Worm (Caenorhabditis elegans) whole organism, late embryonic: ENCODE data around the gene nhr-100.

ENCODE experiments used
- C08G9.2 ChIP-seq: sonication (generic microtip); optimal IDR thresholded peaks from 2 replicates; lab custom pipeline; 2016; ENCODE audit warnings: mild to moderate bottlenecking, missing genetic modification characterization, moderate library complexity, missing compliant biosample characterization
- C38D4.7 ChIP-seq: fragments of 200-800 bp; sonication (Bioruptor generic); optimal IDR thresholded peaks from 2 replicates; lab custom pipeline; 2018; ENCODE audit warnings: mild to moderate bottlenecking, missing genetic modification characterization, moderate library complexity, missing compliant biosample characterization
- K02D7.2 ChIP-seq: sonication (generic microtip); optimal IDR thresholded peaks from 2 replicates; lab custom pipeline; 2017; ENCODE audit warnings: mild to moderate bottlenecking, missing genetic modification characterization, missing compliant biosample characterization
- ahr-1 ChIP-seq: sonication (generic microtip); optimal IDR thresholded peaks from 2 replicates; lab custom pipeline; 2016; ENCODE audit warnings: missing genetic modification characterization, missing compliant biosample characterization
- ceh-14 ChIP-seq: sonication (generic microtip); optimal IDR thresholded peaks from 2 replicates; lab custom pipeline; 2016; ENCODE audit warnings: missing genotype, missing genetic modification characterization, missing compliant biosample characterization
- ceh-18 ChIP-seq: sonication (generic microtip); optimal IDR thresholded peaks from 2 replicates; lab custom pipeline; 2016; ENCODE audit warnings: missing genetic modification characterization, missing compliant biosample characterization
- ceh-2 ChIP-seq: sonication (generic microtip); optimal IDR thresholded peaks from 2 replicates; lab custom pipeline; 2016; ENCODE audit warnings: missing genotype, missing genetic modification characterization, missing compliant biosample characterization
- ceh-30 ChIP-seq: fragments of 150-350 bp; optimal IDR thresholded peaks from 2 replicates; lab custom pipeline; 2014; ENCODE audit warnings: missing biosample characterization, missing genetic modification characterization
- ceh-34 ChIP-seq: sonication (generic microtip); optimal IDR thresholded peaks from 2 replicates; lab custom pipeline; 2016; ENCODE audit warnings: mild to moderate bottlenecking, missing genetic modification characterization, missing compliant biosample characterization
- ceh-48 ChIP-seq: sonication (generic microtip); optimal IDR thresholded peaks from 2 replicates; lab custom pipeline; 2016; ENCODE audit warnings: missing genetic modification characterization, inconsistent platforms, missing compliant biosample characterization
- ceh-9 ChIP-seq: sonication (generic microtip); optimal IDR thresholded peaks from 2 replicates; lab custom pipeline; 2016; ENCODE audit warnings: mild to moderate bottlenecking, missing genetic modification characterization, inconsistent platforms, missing compliant biosample characterization
- che-1 ChIP-seq: sonication (generic microtip); optimal IDR thresholded peaks from 2 replicates; lab custom pipeline; 2016; ENCODE audit warnings: mild to moderate bottlenecking, missing genetic modification characterization, missing compliant biosample characterization
- dve-1 ChIP-seq: sonication (generic microtip); optimal IDR thresholded peaks from 2 replicates; lab custom pipeline; 2017; ENCODE audit warnings: antibody characterized with exemption, mild to moderate bottlenecking, missing genetic modification characterization, missing compliant biosample characterization
- elt-2 ChIP-seq: sonication (generic microtip); optimal IDR thresholded peaks from 2 replicates; lab custom pipeline; 2016; ENCODE audit warnings: missing genetic modification reagents, missing genetic modification characterization, missing compliant biosample characterization
- ets-4 ChIP-seq: sonication (generic microtip); optimal IDR thresholded peaks from 2 replicates; lab custom pipeline; 2016; ENCODE audit warnings: missing genetic modification characterization, missing compliant biosample characterization
- fax-1 ChIP-seq: sonication (generic microtip); optimal IDR thresholded peaks from 2 replicates; lab custom pipeline; 2016; ENCODE audit warnings: missing genotype, missing genetic modification characterization, missing compliant biosample characterization
- fkh-10 ChIP-seq: fragments of 150-350 bp; optimal IDR thresholded peaks from 2 replicates; lab custom pipeline; 2014; ENCODE audit warnings: missing biosample characterization, missing genetic modification reagents, missing genetic modification characterization
- fkh-6 ChIP-seq: sonication (generic microtip); optimal IDR thresholded peaks from 2 replicates; lab custom pipeline; 2016; ENCODE audit warnings: missing genetic modification characterization, missing compliant biosample characterization
- hlh-13 ChIP-seq: fragments of 200-800 bp; sonication (Bioruptor generic); optimal IDR thresholded peaks from 2 replicates; lab custom pipeline; 2018; ENCODE audit warnings: mild to moderate bottlenecking, missing genetic modification characterization, missing compliant biosample characterization
- hlh-15 ChIP-seq: sonication (generic microtip); optimal IDR thresholded peaks from 2 replicates; lab custom pipeline; 2016; ENCODE audit warnings: missing genetic modification characterization, missing compliant biosample characterization
- hlh-6 ChIP-seq: sonication (generic microtip); optimal IDR thresholded peaks from 2 replicates; lab custom pipeline; 2016; ENCODE audit warnings: missing genotype, missing genetic modification characterization, missing compliant biosample characterization
- hlh-8 ChIP-seq: sonication (generic microtip); optimal IDR thresholded peaks from 2 replicates; lab custom pipeline; 2016; ENCODE audit warnings: missing genotype, missing genetic modification characterization, missing compliant biosample characterization
- lim-6 ChIP-seq: sonication (generic microtip); optimal IDR thresholded peaks from 2 replicates; lab custom pipeline; 2016; ENCODE audit warnings: missing genetic modification characterization, missing compliant biosample characterization
- mec-3 ChIP-seq: sonication (generic microtip); optimal IDR thresholded peaks from 2 replicates; lab custom pipeline; 2016; ENCODE audit warnings: borderline replicate concordance, missing genetic modification characterization, missing compliant biosample characterization
- nfya-1 ChIP-seq: sonication (generic microtip); optimal IDR thresholded peaks from 2 replicates; lab custom pipeline; 2017; ENCODE audit warnings: missing genetic modification characterization, mild to moderate bottlenecking, missing compliant biosample characterization, antibody characterized with exemption, moderate library complexity
- nhr-232 ChIP-seq: sonication (generic microtip); optimal IDR thresholded peaks from 2 replicates; lab custom pipeline; 2016; ENCODE audit warnings: missing genetic modification characterization, missing compliant biosample characterization
- npax-4 ChIP-seq: sonication (generic microtip); optimal IDR thresholded peaks from 2 replicates; lab custom pipeline; 2016; ENCODE audit warnings: missing genetic modification characterization, missing compliant biosample characterization
- odd-2 ChIP-seq: sonication (generic microtip); optimal IDR thresholded peaks from 2 replicates; lab custom pipeline; 2017; ENCODE audit warnings: antibody characterized with exemption, mild to moderate bottlenecking, missing genetic modification characterization, missing compliant biosample characterization
- pag-3 ChIP-seq: sonication (generic microtip); optimal IDR thresholded peaks from 2 replicates; lab custom pipeline; 2016; ENCODE audit warnings: missing compliant biosample characterization, missing genetic modification characterization, borderline replicate concordance
- pat-9 ChIP-seq: fragments of 200-800 bp; sonication (Bioruptor generic); optimal IDR thresholded peaks from 2 replicates; lab custom pipeline; 2018; ENCODE audit warnings: mild to moderate bottlenecking, missing genetic modification characterization, moderate library complexity, missing compliant biosample characterization
- pax-1 ChIP-seq: fragments of 150-350 bp; optimal IDR thresholded peaks from 2 replicates; lab custom pipeline; 2014; ENCODE audit warnings: missing biosample characterization, missing genetic modification characterization
- pqm-1 ChIP-seq: sonication (generic microtip); optimal IDR thresholded peaks from 2 replicates; lab custom pipeline; 2016; ENCODE audit warnings: missing genetic modification characterization, missing compliant biosample characterization
- ref-2 ChIP-seq: sonication (generic microtip); optimal IDR thresholded peaks from 2 replicates; lab custom pipeline; 2016; ENCODE audit warnings: missing genetic modification characterization, missing compliant biosample characterization
- rnt-1 ChIP-seq: sonication (generic microtip); optimal IDR thresholded peaks from 2 replicates; lab custom pipeline; 2016; ENCODE audit warnings: missing genetic modification characterization, missing compliant biosample characterization
- sdc-2 ChIP-seq: sonication (generic microtip); optimal IDR thresholded peaks from 2 replicates; lab custom pipeline; 2016; ENCODE audit warnings: missing genotype, missing genetic modification characterization, missing compliant biosample characterization
- sox-2 ChIP-seq: fragments of 200-800 bp; sonication (Bioruptor generic); IDR thresholded peaks from 2 replicates; pipeline ENCODE4 v1.3.6; 2022; ENCODE audit warnings: missing genetic modification reagents, missing genetic modification characterization, missing compliant biosample characterization
- tbx-7 ChIP-seq: sonication (generic microtip); optimal IDR thresholded peaks from 2 replicates; lab custom pipeline; 2016; ENCODE audit warnings: missing genotype, missing genetic modification characterization, missing compliant biosample characterization
- ttx-3 ChIP-seq: sonication (generic microtip); optimal IDR thresholded peaks from 2 replicates; lab custom pipeline; 2016; ENCODE audit warnings: missing genetic modification reagents, missing genetic modification characterization, missing compliant biosample characterization
- unc-3 ChIP-seq, 2 experiments: fragments of 200-800 bp in 1 of 2; sonication (Bioruptor generic) in 1 of 2; sonication (generic microtip) in 1 of 2; conservative IDR thresholded peaks in 1 of 2; optimal IDR thresholded peaks in 1 of 2; 2 replicates each; pipeline versions ENCODE4 v1.3.6 to Lab custom; 2016 to 2022; ENCODE audit warnings: missing compliant biosample characterization in 2 of 2, missing genetic modification characterization in 2 of 2, missing genetic modification reagents in 1 of 2
- unc-42 ChIP-seq: sonication (generic microtip); optimal IDR thresholded peaks from 2 replicates; lab custom pipeline; 2016; ENCODE audit warnings: missing genotype, missing genetic modification characterization, missing compliant biosample characterization
- unc-86 ChIP-seq: sonication (generic microtip); optimal IDR thresholded peaks from 2 replicates; lab custom pipeline; 2016; ENCODE audit warnings: missing genetic modification characterization, missing compliant biosample characterization

nhr-100 gene

ce11 chrIV:9723185-9723584 lies 5.3 kb upstream of the nhr-100 start:
- no peak for TF ChIP-seq lim-6 (tag; lab: Kevin White, UChicago)
- no peak for TF ChIP-seq npax-4 (tag; lab: Kevin White, UChicago)
- no peak for TF ChIP-seq pqm-1 (tag; lab: Kevin White, UChicago)
- no peak for TF ChIP-seq C38D4.7
- no peak for TF ChIP-seq ceh-30 (tag; lab: Kevin White, UChicago)
- TF ChIP-seq sdc-2 (tag; lab: Kevin White, UChicago): no peak
- TF ChIP-seq dve-1: no peak
- no peak for TF ChIP-seq sox-2
- no peak for TF ChIP-seq rnt-1
- no peak for TF ChIP-seq pag-3 (tag; lab: Kevin White, UChicago)
- TF ChIP-seq ahr-1 (tag; lab: Kevin White, UChicago): no peak
- no peak for TF ChIP-seq che-1 (tag; lab: Kevin White, UChicago)
- no peak for TF ChIP-seq fkh-10
- no peak for TF ChIP-seq C08G9.2 (tag; lab: Kevin White, UChicago)
- no peak for TF ChIP-seq unc-42

ce11 chrIV:9724948-9725347 lies 3.5 kb upstream of the nhr-100 start, which contains the start of the genes nhr-138 and C28D4.18:
TSS of gene nhr-138 (plus strand) at chrIV:9725251.
TSS of gene C28D4.18 (plus strand) at chrIV:9725280.
- TF ChIP-seq ceh-48: no peak
- TF ChIP-seq hlh-13: no peak
- TF ChIP-seq ceh-30 (tag; lab: Kevin White, UChicago): no peak

ce11 chrIV:9725468-9725985 lies 2.9 kb upstream of the nhr-100 start:
- TF ChIP-seq ahr-1 (tag; lab: Kevin White, UChicago): no peak

- no peak for TF ChIP-seq pat-9 (tag; lab: Kevin White, UChicago)
- TF ChIP-seq hlh-6 (tag; lab: Kevin White, UChicago): no peak
- TF ChIP-seq elt-2: no peak
- no peak for TF ChIP-seq ceh-34 (tag; lab: Kevin White, UChicago)
- no peak for TF ChIP-seq fax-1
- TF ChIP-seq ref-2 (tag; lab: Kevin White, UChicago): no peak
- TF ChIP-seq odd-2: no peak
- TF ChIP-seq fkh-6 (tag; lab: Kevin White, UChicago): no peak
- no peak for TF ChIP-seq mec-3
- TF ChIP-seq ceh-30 (tag; lab: Kevin White, UChicago): no peak
- no peak for TF ChIP-seq pax-1 (tag; lab: Kevin White, UChicago)
- TF ChIP-seq ceh-48: no peak
- TF ChIP-seq ceh-2 (tag; lab: Kevin White, UChicago): no peak
- no peak for TF ChIP-seq ceh-14
- no peak for TF ChIP-seq unc-86 (tag; lab: Kevin White, UChicago)
- TF ChIP-seq ceh-9 (tag; lab: Kevin White, UChicago): no peak
- no peak for TF ChIP-seq hlh-13
- no peak for TF ChIP-seq ceh-18 (tag; lab: Kevin White, UChicago)
- no peak for TF ChIP-seq tbx-7 (tag; lab: Kevin White, UChicago)
- no peak for TF ChIP-seq nfya-1
These were observed 1.3 kb upstream of the nhr-100 start for ce11 chrIV:9727217-9727616.

- no peak for TF ChIP-seq K02D7.2 (tag; lab: Kevin White, UChicago)
- no peak for TF ChIP-seq ref-2 (tag; lab: Kevin White, UChicago)
- no peak for TF ChIP-seq hlh-15 (tag; lab: Kevin White, UChicago)
- no peak for TF ChIP-seq hlh-8
- TF ChIP-seq nhr-232: no peak
- TF ChIP-seq ets-4 (tag; lab: Kevin White, UChicago): no peak
- TF ChIP-seq ttx-3 (tag; lab: Kevin White, UChicago): no peak
- TF ChIP-seq fax-1: no peak
- no peak for TF ChIP-seq ceh-18 (tag; lab: Kevin White, UChicago)
- TF ChIP-seq nfya-1: no peak
- TF ChIP-seq pax-1 (tag; lab: Kevin White, UChicago): no peak
- TF ChIP-seq hlh-13: no peak
- no peak for TF ChIP-seq unc-3 (GFP tag; conservative IDR thresholded peaks at IDR 0.05; lab: Robert Waterston, UW)
- TF ChIP-seq unc-3 (tag; optimal IDR thresholded peaks at IDR 0.05; lab: Kevin White, UChicago): no peak
These were observed 5.4 kb downstream of the nhr-100 start for ce11 chrIV:9733904-9734303.
